Fruit fly (Drosophila melanogaster) whole organism, embryonic: ENCODE measurements around the gene CG5781.

Experiments
- ATbp ChIP-seq: fragments of 200-800 bp; sonication (Bioruptor generic); optimal IDR thresholded peaks from 2 replicates; lab custom pipeline; 2017; ENCODE audit warnings: missing biosample characterization, mild to moderate bottlenecking, missing genetic modification characterization, missing genetic modification reagents
- Ada2b ChIP-seq: fragments of 200-800 bp; sonication (Bioruptor generic); IDR thresholded peaks from 2 replicates; pipeline ENCODE4 v1.3.6; 2022; ENCODE audit warnings: missing biosample characterization, missing genetic modification characterization
- Atf3 ChIP-seq: fragments of 200-800 bp; sonication (Bioruptor generic); optimal IDR thresholded peaks from 3 replicates; lab custom pipeline; 2016; ENCODE audit warnings: missing biosample characterization, missing genetic modification characterization
- CG11398 ChIP-seq: fragments of 200-800 bp; sonication (Bioruptor generic); optimal IDR thresholded peaks from 2 replicates; lab custom pipeline; 2016; ENCODE audit warnings: missing biosample characterization, missing genetic modification characterization
- CG12155 ChIP-seq: fragments of 200-800 bp; sonication (Bioruptor generic); optimal IDR thresholded peaks from 3 replicates; lab custom pipeline; 2016; ENCODE audit warnings: missing biosample characterization, missing genetic modification characterization
- CG12299 ChIP-seq: fragments of 200-800 bp; sonication (Bioruptor generic); optimal IDR thresholded peaks from 2 replicates; lab custom pipeline; 2018; ENCODE audit warnings: missing biosample characterization, mild to moderate bottlenecking, missing genetic modification characterization
- CG1529 ChIP-seq: fragments of 200-800 bp; sonication (Bioruptor generic); optimal IDR thresholded peaks from 3 replicates; lab custom pipeline; 2018; ENCODE audit warnings: missing biosample characterization, missing genetic modification characterization
- CG16779 ChIP-seq: fragments of 200-800 bp; sonication (Bioruptor generic); IDR thresholded peaks from 2 replicates; pipeline ENCODE4 v1.3.6; 2022; ENCODE audit warnings: missing biosample characterization, missing genetic modification characterization
- CG16813 ChIP-seq: fragments of 200-800 bp; sonication (Bioruptor generic); IDR thresholded peaks from 3 replicates; pipeline ENCODE4 v1.3.6; 2022; ENCODE audit warnings: missing biosample characterization, missing genetic modification characterization; ENCODE audit not compliant: partially characterized antibody
- CG17186 ChIP-seq: fragments of 200-800 bp; sonication (Bioruptor generic); optimal IDR thresholded peaks from 3 replicates; lab custom pipeline; 2017; ENCODE audit warnings: missing biosample characterization, missing genetic modification reagents, missing genetic modification characterization
- CG17612 ChIP-seq: fragments of 200-800 bp; sonication (Bioruptor generic); IDR thresholded peaks from 2 replicates; pipeline ENCODE4 v1.3.6; 2022; ENCODE audit warnings: missing biosample characterization, missing genetic modification characterization
- CG18262 ChIP-seq: fragments of 200-800 bp; optimal IDR thresholded peaks from 3 replicates; lab custom pipeline; 2019; ENCODE audit warnings: missing biosample characterization, mild to moderate bottlenecking, missing genetic modification characterization, moderate library complexity
- CG1832 ChIP-seq: fragments of 200-800 bp; sonication (Bioruptor generic); optimal IDR thresholded peaks from 2 replicates; lab custom pipeline; 2017; ENCODE audit warnings: missing biosample characterization, mild to moderate bottlenecking, missing genetic modification characterization, inconsistent platforms
- CG18476 ChIP-seq: fragments of 200-800 bp; sonication (Bioruptor generic); optimal IDR thresholded peaks from 2 replicates; lab custom pipeline; 2016; ENCODE audit warnings: missing biosample characterization, mild to moderate bottlenecking, missing genetic modification characterization
- CG2116 ChIP-seq: fragments of 200-800 bp; sonication (Bioruptor generic); optimal IDR thresholded peaks from 3 replicates; lab custom pipeline; 2018; ENCODE audit warnings: missing biosample characterization, mild to moderate bottlenecking, missing genetic modification characterization
- CG2712 ChIP-seq: fragments of 200-800 bp; optimal IDR thresholded peaks from 3 replicates; lab custom pipeline; 2019; ENCODE audit warnings: missing biosample characterization, mild to moderate bottlenecking, missing genetic modification characterization, moderate library complexity
- CG3407 ChIP-seq: fragments of 200-800 bp; sonication (Bioruptor generic); optimal IDR thresholded peaks from 2 replicates; lab custom pipeline; 2018; ENCODE audit warnings: missing biosample characterization, mild to moderate bottlenecking, missing genetic modification characterization
- CG43689 ChIP-seq: fragments of 200-800 bp; sonication (Bioruptor generic); IDR thresholded peaks from 2 replicates; pipeline ENCODE4 v1.3.6; 2022; ENCODE audit warnings: missing biosample characterization, missing genetic modification characterization
- CG4854 ChIP-seq: fragments of 200-800 bp; sonication (Bioruptor generic); optimal IDR thresholded peaks from 2 replicates; lab custom pipeline; 2016; ENCODE audit warnings: missing biosample characterization, missing genetic modification characterization, inconsistent platforms
- CG5180 ChIP-seq: fragments of 200-800 bp; sonication (Bioruptor generic); optimal IDR thresholded peaks from 3 replicates; lab custom pipeline; 2017; ENCODE audit warnings: missing biosample characterization, missing genetic modification characterization, mild to moderate bottlenecking, moderate library complexity, missing genetic modification reagents
- CG7786 ChIP-seq: fragments of 200-800 bp; sonication (Bioruptor generic); optimal IDR thresholded peaks from 2 replicates; lab custom pipeline; 2016; ENCODE audit warnings: missing biosample characterization, missing genetic modification characterization
- CG8765 ChIP-seq: fragments of 200-800 bp; sonication (Bioruptor generic); IDR thresholded peaks from 2 replicates; pipeline ENCODE4 v1.3.6; 2022; ENCODE audit warnings: missing biosample characterization, missing genetic modification characterization
- Camta ChIP-seq: fragments of 200-800 bp; sonication (Bioruptor generic); optimal IDR thresholded peaks from 2 replicates; lab custom pipeline; 2016; ENCODE audit warnings: missing biosample characterization, missing genetic modification characterization
- D19B ChIP-seq: fragments of 200-800 bp; sonication (Bioruptor generic); optimal IDR thresholded peaks from 2 replicates; lab custom pipeline; 2017; ENCODE audit warnings: missing biosample characterization, mild to moderate bottlenecking, missing genetic modification characterization
- Deaf1 ChIP-seq: fragments of 200-800 bp; optimal IDR thresholded peaks from 3 replicates; lab custom pipeline; 2019; ENCODE audit warnings: missing biosample characterization, mild to moderate bottlenecking, missing genetic modification characterization, moderate library complexity
- Doc3 ChIP-seq: fragments of 200-800 bp; sonication (Bioruptor generic); IDR thresholded peaks from 3 replicates; pipeline ENCODE4 v1.3.6; 2022; ENCODE audit warnings: missing biosample characterization, missing genetic modification characterization; ENCODE audit not compliant: partially characterized antibody
- Ets97D ChIP-seq: fragments of 200-800 bp; sonication (Bioruptor generic); optimal IDR thresholded peaks from 3 replicates; lab custom pipeline; 2016; ENCODE audit warnings: missing biosample characterization, missing genetic modification characterization
- Fer3 ChIP-seq: fragments of 200-800 bp; sonication (Bioruptor generic); optimal IDR thresholded peaks from 2 replicates; lab custom pipeline; 2018; ENCODE audit warnings: missing biosample characterization, mild to moderate bottlenecking, missing genetic modification characterization, moderate library complexity
- Gsc ChIP-seq: fragments of 200-800 bp; sonication (Bioruptor generic); IDR thresholded peaks from 2 replicates; pipeline ENCODE4 v1.3.6; 2022; ENCODE audit warnings: missing biosample characterization, missing genetic modification characterization
- H2.0 ChIP-seq: fragments of 200-800 bp; sonication (Bioruptor generic); IDR thresholded peaks from 2 replicates; pipeline ENCODE4 v1.3.6; 2022; ENCODE audit warnings: missing biosample characterization, missing genetic modification characterization
- Lpt ChIP-seq: fragments of >200 bp; optimal IDR thresholded peaks from 2 replicates; lab custom pipeline; 2018; ENCODE audit warnings: missing biosample characterization, missing genetic modification characterization
- Mad ChIP-seq: fragments of 200-800 bp; sonication (Bioruptor generic); optimal IDR thresholded peaks from 2 replicates; lab custom pipeline; 2016; ENCODE audit warnings: missing biosample characterization, missing genetic modification characterization
- Myb ChIP-seq: fragments of 200-800 bp; sonication (Bioruptor generic); optimal IDR thresholded peaks from 2 replicates; lab custom pipeline; 2016; ENCODE audit warnings: missing biosample characterization, missing genetic modification characterization
- abd-A ChIP-seq: fragments of 200-800 bp; sonication (Bioruptor generic); optimal IDR thresholded peaks from 3 replicates; lab custom pipeline; 2019; ENCODE audit warnings: missing biosample characterization, mild to moderate bottlenecking, missing genetic modification characterization, moderate library complexity
- amos ChIP-seq: fragments of 200-800 bp; sonication (Bioruptor generic); IDR thresholded peaks from 2 replicates; pipeline ENCODE4 v1.3.6; 2022; ENCODE audit warnings: missing biosample characterization, missing genetic modification characterization; ENCODE audit not compliant: partially characterized antibody
- ash1 ChIP-seq: fragments of 200-800 bp; sonication (Bioruptor generic); optimal IDR thresholded peaks from 2 replicates; lab custom pipeline; 2018; ENCODE audit warnings: missing biosample characterization, mild to moderate bottlenecking, missing genetic modification characterization
- bcd ChIP-seq: fragments of 200-800 bp; sonication (Bioruptor generic); optimal IDR thresholded peaks from 2 replicates; lab custom pipeline; 2017; ENCODE audit warnings: missing biosample characterization, mild to moderate bottlenecking, missing genetic modification characterization
- br ChIP-seq: fragments of >200 bp; optimal IDR thresholded peaks from 2 replicates; lab custom pipeline; 2017
- cg ChIP-seq: fragments of 200-800 bp; sonication (Bioruptor generic); optimal IDR thresholded peaks from 3 replicates; lab custom pipeline; 2019; ENCODE audit warnings: missing biosample characterization, mild to moderate bottlenecking, missing genetic modification characterization, moderate library complexity
- chinmo ChIP-seq: fragments of 200-800 bp; sonication (Bioruptor generic); IDR thresholded peaks from 4 replicates; pipeline ENCODE4 v1.3.6; 2022; ENCODE audit warnings: missing biosample characterization, missing genetic modification characterization; ENCODE audit not compliant: partially characterized antibody
- crp ChIP-seq, 2 experiments: fragments of 200-800 bp; sonication (Bioruptor generic); optimal IDR thresholded peaks; 2 replicates in 1 of 2; 3 replicates in 1 of 2; lab custom pipeline; 2017; ENCODE audit warnings: missing biosample characterization in 2 of 2, missing genetic modification characterization in 2 of 2, mild to moderate bottlenecking in 1 of 2, moderate library complexity in 1 of 2
- dmrt11E ChIP-seq: fragments of 200-800 bp; sonication (Bioruptor generic); optimal IDR thresholded peaks from 3 replicates; lab custom pipeline; 2018; ENCODE audit warnings: missing biosample characterization, mild to moderate bottlenecking, missing genetic modification characterization, moderate library complexity
- en ChIP-seq: fragments of 200-800 bp; sonication (Bioruptor generic); optimal IDR thresholded peaks from 2 replicates; lab custom pipeline; 2016; ENCODE audit warnings: missing biosample characterization, missing genetic modification characterization
- gcm ChIP-seq: fragments of 200-800 bp; sonication (Bioruptor generic); optimal IDR thresholded peaks from 2 replicates; lab custom pipeline; 2019; ENCODE audit warnings: missing biosample characterization, mild to moderate bottlenecking, missing genetic modification characterization, moderate library complexity
- hb ChIP-seq: fragments of 200-800 bp; sonication (Bioruptor generic); IDR thresholded peaks from 3 replicates; pipeline ENCODE4 v1.3.6; 2022; ENCODE audit warnings: missing biosample characterization, missing genetic modification characterization; ENCODE audit not compliant: partially characterized antibody
- lov ChIP-seq, 2 experiments: fragments of 200-800 bp in 1 of 2; fragments of >200 bp in 1 of 2; sonication (Bioruptor generic) in 1 of 2; IDR thresholded peaks in 1 of 2; optimal IDR thresholded peaks in 1 of 2; 2 replicates in 1 of 2; 3 replicates in 1 of 2; pipeline versions ENCODE4 v1.3.6 to Lab custom; 2017 to 2022; ENCODE audit warnings: missing biosample characterization in 1 of 2, missing genetic modification characterization in 1 of 2
- ranshi ChIP-seq: fragments of 200-800 bp; sonication (Bioruptor generic); IDR thresholded peaks from 2 replicates; pipeline ENCODE4 v1.3.6; 2022; ENCODE audit warnings: missing biosample characterization, missing genetic modification characterization
- sens-2 ChIP-seq: fragments of 200-800 bp; sonication (Bioruptor generic); IDR thresholded peaks from 2 replicates; pipeline ENCODE4 v1.3.6; 2022; ENCODE audit warnings: missing biosample characterization, missing genetic modification characterization
- sim ChIP-seq: fragments of 200-800 bp; sonication (Bioruptor generic); IDR thresholded peaks from 2 replicates; pipeline ENCODE4 v1.3.6; 2022; ENCODE audit warnings: missing biosample characterization, missing genetic modification characterization
- zf30C ChIP-seq: fragments of 200-800 bp; sonication (Bioruptor generic); optimal IDR thresholded peaks from 3 replicates; lab custom pipeline; 2018; ENCODE audit warnings: missing biosample characterization, mild to moderate bottlenecking, missing genetic modification characterization

Gene CG5781

DNA sequence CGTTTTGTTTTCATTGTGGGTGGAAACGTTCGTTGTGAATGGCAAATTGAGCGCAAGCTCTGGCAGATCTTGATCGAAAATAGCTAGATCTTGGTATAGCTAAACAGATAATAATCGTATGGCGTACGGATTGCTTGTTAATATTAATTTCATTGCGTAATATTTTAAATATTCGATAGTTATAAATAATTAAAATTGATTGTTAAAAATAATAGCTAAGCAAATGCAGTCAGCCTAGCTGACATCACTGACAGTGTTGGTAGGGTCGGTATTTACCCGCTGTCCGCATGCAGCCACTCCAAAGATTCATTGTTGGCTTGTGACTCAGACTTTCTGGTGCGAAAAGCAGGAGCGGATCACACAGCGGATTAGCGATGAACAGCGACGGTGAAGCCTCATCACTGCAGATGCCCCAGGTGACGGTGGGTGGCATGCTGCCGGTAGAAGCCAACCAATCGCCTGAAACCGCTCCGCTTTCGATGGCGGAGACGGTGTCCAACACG is 7.3 kb upstream of the CG5781 start, which contains the start of the genes CG5776 and spict (continued):
- TF ChIP-seq Camta = no peak
- TF ChIP-seq br = no peak
- no peak for TF ChIP-seq en (GFP tag; lab: Kevin White, UChicago)
- TF ChIP-seq CG16813 (GFP tag; lab: Robert Waterston, UW) = no peak
- TF ChIP-seq Mad = peak; percentile 70
- peak; percentile 34; the same call in 1 of the 2 replicates for TF ChIP-seq amos (GFP tag; lab: Robert Waterston, UW)
- TF ChIP-seq CG18476 (GFP tag; lab: Kevin White, UChicago) = peak; percentile 66
- TF ChIP-seq cg (GFP tag; lab: Kevin White, UChicago) = no peak
- TF ChIP-seq sens-2 (GFP tag; lab: Robert Waterston, UW) = 0 out of 2 replicates have a peak, but pooled peaks have one; percentile 31
- no peak for TF ChIP-seq CG1832 (GFP tag; lab: Kevin White, UChicago)
- TF ChIP-seq dmrt11E (tag; lab: Kevin White, UChicago) = peak; percentile 74
- TF ChIP-seq chinmo (GFP tag; lab: Robert Waterston, UW) = no peak
- peak; percentile 22 for TF ChIP-seq Myb
- no peak for TF ChIP-seq CG5180 (GFP tag; lab: Kevin White, UChicago)
- TF ChIP-seq hb (GFP tag; lab: Robert Waterston, UW) = no peak
- TF ChIP-seq bcd (GFP tag; lab: Kevin White, UChicago) = peak; percentile 80
- TF ChIP-seq CG7786 = peak; percentile 29
- no peak for TF ChIP-seq CG4854 (GFP tag; lab: Kevin White, UChicago)
- peak; percentile 22 for TF ChIP-seq CG12155
- peak; percentile 3 for TF ChIP-seq D19B (GFP tag; lab: Kevin White, UChicago)
- TF ChIP-seq CG2116 = peak; percentile 75
- TF ChIP-seq abd-A = no peak
- peak; percentile 18 for TF ChIP-seq ATbp (GFP tag; lab: Kevin White, UChicago)
- TF ChIP-seq Lpt (GFP tag; lab: Kevin White, UChicago) = no peak
- peak; percentile 25 for TF ChIP-seq Ets97D (GFP tag; lab: Kevin White, UChicago)
- TF ChIP-seq sim (GFP tag; lab: Robert Waterston, UW) = 0 out of 2 replicates have a peak, but pooled peaks have one; percentile 22
- TF ChIP-seq gcm (GFP tag; lab: Kevin White, UChicago) = peak; percentile 70
- TF ChIP-seq crp (GFP tag; optimal IDR thresholded peaks at IDR 0.05; lab: Kevin White, UChicago) = peak in 1 of 2 experiments; percentile 51
- peak; percentile 70 for TF ChIP-seq CG3407
- TF ChIP-seq H2.0 = peak; percentile 77
- no peak for TF ChIP-seq ash1 (GFP tag; lab: Kevin White, UChicago)
- TF ChIP-seq CG43689 = 0 out of 2 replicates have a peak, but pooled peaks have one; percentile 35
- TF ChIP-seq Atf3 (GFP tag; lab: Kevin White, UChicago) = no peak
- peak; percentile 37 for TF ChIP-seq CG17186 (GFP tag; lab: Kevin White, UChicago)
- peak; percentile 78; the same call in 1 of the 2 replicates for TF ChIP-seq ranshi (GFP tag; lab: Robert Waterston, UW)
- peak; percentile 81 for TF ChIP-seq Ada2b (GFP tag; lab: Robert Waterston, UW)
- TF ChIP-seq CG8765 (GFP tag; lab: Robert Waterston, UW) = peak; percentile 65
- no peak for TF ChIP-seq lov (optimal IDR thresholded peaks at IDR 0.05; lab: Kevin White, UChicago)
- TF ChIP-seq lov (GFP tag; IDR thresholded peaks at IDR 0.05; lab: Robert Waterston, UW) = no peak
- no peak for TF ChIP-seq CG11398 (GFP tag; lab: Kevin White, UChicago)
- TF ChIP-seq CG16779 (GFP tag; lab: Robert Waterston, UW) = no peak
- TF ChIP-seq Gsc (GFP tag; lab: Robert Waterston, UW) = no peak
- peak; percentile 25 for TF ChIP-seq CG1529 (GFP tag; lab: Kevin White, UChicago)
- no peak for TF ChIP-seq Doc3 (GFP tag; lab: Robert Waterston, UW)
- TF ChIP-seq CG12299 = peak; percentile 70
- TF ChIP-seq Deaf1 (tag; lab: Kevin White, UChicago) = no peak
- peak; percentile 65 for TF ChIP-seq Fer3 (tag; lab: Kevin White, UChicago)
- TF ChIP-seq zf30C (GFP tag; lab: Kevin White, UChicago) = no peak
- peak; percentile 64 for TF ChIP-seq CG18262
- peak; percentile 82 for TF ChIP-seq CG2712 (tag; lab: Kevin White, UChicago)
- TF ChIP-seq CG17612 (GFP tag; lab: Robert Waterston, UW) = no peak
